Fruit fly (Drosophila melanogaster) whole organism, prepupa: ENCODE results near the gene CG4325.

Source experiments
- Blimp-1 ChIP-seq: fragments of 200-800 bp; sonication (Bioruptor generic); optimal IDR thresholded peaks from 3 replicates; lab custom pipeline; 2017; ENCODE audit warnings: missing biosample characterization, missing genetic modification characterization, mild to moderate bottlenecking, moderate library complexity, missing genetic modification reagents
- CG11762 ChIP-seq: fragments of 200-800 bp; sonication (Bioruptor generic); optimal IDR thresholded peaks from 3 replicates; lab custom pipeline; 2016; ENCODE audit warnings: missing biosample characterization, missing genetic modification characterization; ENCODE audit not compliant: insufficient read depth
- CG11902 ChIP-seq: fragments of 200-800 bp; sonication (Bioruptor generic); optimal IDR thresholded peaks from 3 replicates; lab custom pipeline; 2016; ENCODE audit warnings: missing biosample characterization, missing genetic modification characterization
- CG15336 ChIP-seq: fragments of 200-800 bp; sonication (Bioruptor generic); IDR thresholded peaks from 2 replicates; pipeline ENCODE4 v1.3.6; 2022; ENCODE audit warnings: missing biosample characterization, missing genetic modification characterization
- CG1621 ChIP-seq: fragments of 200-800 bp; sonication (Bioruptor generic); optimal IDR thresholded peaks from 3 replicates; lab custom pipeline; 2018; ENCODE audit warnings: missing biosample characterization, mild to moderate bottlenecking, missing genetic modification characterization
- CG16779 ChIP-seq: fragments of 200-800 bp; sonication (Bioruptor generic); optimal IDR thresholded peaks from 3 replicates; lab custom pipeline; 2017; ENCODE audit warnings: missing biosample characterization, mild to moderate bottlenecking, missing genetic modification characterization
- CG3032 ChIP-seq: fragments of 200-800 bp; optimal IDR thresholded peaks from 2 replicates; lab custom pipeline; 2019; ENCODE audit warnings: missing biosample characterization, mild to moderate bottlenecking, missing genetic modification characterization, moderate library complexity
- CG32006 ChIP-seq: fragments of 200-800 bp; sonication (Bioruptor generic); optimal IDR thresholded peaks from 3 replicates; lab custom pipeline; 2017; ENCODE audit warnings: missing biosample characterization, mild to moderate bottlenecking, missing genetic modification characterization
- CG3919 ChIP-seq: fragments of 200-800 bp; sonication (Bioruptor generic); optimal IDR thresholded peaks from 3 replicates; lab custom pipeline; 2016; ENCODE audit warnings: missing biosample characterization, missing genetic modification characterization
- CG6163 ChIP-seq: fragments of 200-800 bp; sonication (Bioruptor generic); IDR thresholded peaks from 3 replicates; pipeline ENCODE4 v1.3.6; 2022; ENCODE audit warnings: missing biosample characterization, missing genetic modification characterization
- CG6808 ChIP-seq: fragments of 200-800 bp; sonication (Bioruptor generic); optimal IDR thresholded peaks from 3 replicates; lab custom pipeline; 2017; ENCODE audit warnings: missing biosample characterization, missing genetic modification characterization, mild to moderate bottlenecking, moderate library complexity, missing genetic modification reagents
- CG6854 ChIP-seq: fragments of 200-800 bp; sonication (Bioruptor generic); optimal IDR thresholded peaks from 2 replicates; lab custom pipeline; 2017; ENCODE audit warnings: missing biosample characterization, mild to moderate bottlenecking, missing genetic modification characterization
- CG8319 ChIP-seq: fragments of 200-800 bp; sonication (Bioruptor generic); optimal IDR thresholded peaks from 3 replicates; lab custom pipeline; 2016; ENCODE audit warnings: missing biosample characterization, missing genetic modification characterization
- CG8632 ChIP-seq: fragments of 200-800 bp; sonication (Bioruptor generic); optimal IDR thresholded peaks from 3 replicates; lab custom pipeline; 2016; ENCODE audit warnings: missing biosample characterization, missing genetic modification characterization
- Eip75B ChIP-seq: fragments of 200-800 bp; sonication (Bioruptor generic); optimal IDR thresholded peaks from 3 replicates; lab custom pipeline; 2016; ENCODE audit warnings: missing biosample characterization, missing genetic modification characterization
- Eip78C ChIP-seq: fragments of 200-800 bp; sonication (Bioruptor generic); peaks from one replicate; lab custom pipeline; 2016; ENCODE audit warnings: missing biosample characterization, missing genetic modification characterization
- Eip93F ChIP-seq: fragments of 200-800 bp; sonication (Bioruptor generic); optimal IDR thresholded peaks from 2 replicates; lab custom pipeline; 2016; ENCODE audit warnings: missing biosample characterization, mild to moderate bottlenecking, missing genetic modification characterization
- Ets21C ChIP-seq: fragments of 200-800 bp; sonication (Bioruptor generic); optimal IDR thresholded peaks from 3 replicates; lab custom pipeline; 2016; ENCODE audit warnings: missing biosample characterization, missing genetic modification characterization
- Hr39 ChIP-seq: fragments of 200-800 bp; sonication (Bioruptor generic); optimal IDR thresholded peaks from 2 replicates; lab custom pipeline; 2016; ENCODE audit warnings: missing biosample characterization, missing genetic modification characterization
- Hr4 ChIP-seq: fragments of 200-800 bp; sonication (Bioruptor generic); optimal IDR thresholded peaks from 3 replicates; lab custom pipeline; 2016; ENCODE audit warnings: missing biosample characterization, missing genetic modification characterization
- Lpt ChIP-seq: fragments of 200-800 bp; sonication (Bioruptor generic); optimal IDR thresholded peaks from 3 replicates; lab custom pipeline; 2016; ENCODE audit warnings: missing biosample characterization, missing genetic modification characterization
- Met ChIP-seq: fragments of 200-800 bp; sonication (Bioruptor generic); optimal IDR thresholded peaks from 3 replicates; lab custom pipeline; 2016; ENCODE audit warnings: missing biosample characterization, missing genetic modification characterization
- OdsH ChIP-seq: fragments of 200-800 bp; sonication (Bioruptor generic); optimal IDR thresholded peaks from 3 replicates; lab custom pipeline; 2016; ENCODE audit warnings: missing biosample characterization, missing genetic modification characterization
- Sox102F ChIP-seq: fragments of 200-800 bp; sonication (Bioruptor generic); optimal IDR thresholded peaks from 2 replicates; lab custom pipeline; 2016; ENCODE audit warnings: missing biosample characterization, mild to moderate bottlenecking, missing genetic modification characterization
- Sox14 ChIP-seq: fragments of 200-800 bp; sonication (Bioruptor generic); optimal IDR thresholded peaks from 3 replicates; lab custom pipeline; 2016; ENCODE audit warnings: missing biosample characterization, missing genetic modification characterization
- Sox15 ChIP-seq: fragments of 200-800 bp; sonication (Bioruptor generic); optimal IDR thresholded peaks from 3 replicates; lab custom pipeline; 2016; ENCODE audit warnings: missing biosample characterization, missing genetic modification characterization
- cyc ChIP-seq: fragments of 200-800 bp; sonication (Bioruptor generic); optimal IDR thresholded peaks from 3 replicates; lab custom pipeline; 2016; ENCODE audit warnings: missing biosample characterization, missing genetic modification characterization
- dsx ChIP-seq: fragments of 200-800 bp; optimal IDR thresholded peaks from 3 replicates; lab custom pipeline; 2019; ENCODE audit warnings: missing biosample characterization, mild to moderate bottlenecking, missing genetic modification characterization, moderate library complexity; ENCODE audit not compliant: poor library complexity, severe bottlenecking
- eg ChIP-seq: fragments of 200-800 bp; sonication (Bioruptor generic); IDR thresholded peaks from 3 replicates; pipeline ENCODE4 v1.3.6; 2022; ENCODE audit warnings: missing biosample characterization, missing genetic modification characterization
- fd59A ChIP-seq: fragments of 200-800 bp; sonication (Bioruptor generic); optimal IDR thresholded peaks from 2 replicates; lab custom pipeline; 2017; ENCODE audit warnings: missing biosample characterization, mild to moderate bottlenecking, missing genetic modification characterization, missing genetic modification reagents
- fd85E ChIP-seq: fragments of 200-800 bp; sonication (Bioruptor generic); optimal IDR thresholded peaks from 3 replicates; lab custom pipeline; 2016; ENCODE audit warnings: missing biosample characterization, missing genetic modification characterization
- fkh ChIP-seq: fragments of 200-800 bp; sonication (Bioruptor generic); optimal IDR thresholded peaks from 3 replicates; lab custom pipeline; 2017; ENCODE audit warnings: missing biosample characterization, mild to moderate bottlenecking, missing genetic modification characterization, moderate library complexity
- pdm3 ChIP-seq: fragments of 200-800 bp; sonication (Bioruptor generic); optimal IDR thresholded peaks from 3 replicates; lab custom pipeline; 2016; ENCODE audit warnings: missing biosample characterization, missing genetic modification characterization
- ss ChIP-seq, 2 experiments: fragments of 200-800 bp; sonication (Bioruptor generic); optimal IDR thresholded peaks; 2 replicates in 1 of 2; 3 replicates in 1 of 2; lab custom pipeline; 2017 to 2018; ENCODE audit warnings: mild to moderate bottlenecking in 2 of 2, missing biosample characterization in 2 of 2, missing genetic modification characterization in 2 of 2, moderate library complexity in 1 of 2
- svp ChIP-seq: fragments of 200-800 bp; sonication (Bioruptor generic); peaks from one replicate; lab custom pipeline; 2016; ENCODE audit warnings: missing biosample characterization, missing genetic modification characterization
- topi ChIP-seq: fragments of 200-800 bp; sonication (Bioruptor generic); optimal IDR thresholded peaks from 3 replicates; lab custom pipeline; 2016; ENCODE audit warnings: missing biosample characterization, missing genetic modification characterization

The CG4325 gene

DNA sequence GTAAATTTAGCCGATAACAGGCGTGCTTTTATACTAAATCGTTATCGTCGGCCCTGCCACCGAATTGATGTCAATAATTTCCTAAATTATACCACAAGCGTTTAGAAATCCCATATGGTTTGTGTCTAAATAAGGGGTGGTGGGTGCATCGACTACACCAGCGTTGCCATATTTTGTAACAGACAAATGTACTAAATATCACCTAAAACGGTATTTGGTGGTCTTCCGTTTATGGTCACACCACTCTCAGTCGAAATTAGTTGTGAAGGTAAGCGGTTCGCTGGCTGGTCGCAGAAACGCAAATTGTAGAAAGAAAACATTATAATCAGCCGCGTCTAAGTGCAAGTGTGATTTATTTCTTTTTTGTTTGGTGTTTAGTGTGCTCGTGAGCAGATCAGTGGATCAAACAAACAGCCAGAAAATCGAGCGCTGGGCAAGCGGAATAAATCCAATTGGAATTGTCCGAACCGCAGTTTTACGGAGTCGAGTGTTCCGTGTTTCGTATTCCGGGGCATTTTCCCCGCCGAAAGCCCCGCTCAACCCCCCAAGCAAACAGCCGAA, 36.8 kb upstream of the CG4325 start, which contains the start of the genes CG16903 and Unc-76 (continued):
- TF ChIP-seq CG6808 (GFP tag; lab: Kevin White, UChicago) (peak; percentile 13), CG8319 (no peak), Sox102F (no peak), OdsH (GFP tag; lab: Kevin White, UChicago) (no peak), CG32006 (GFP tag; lab: Kevin White, UChicago) (no peak), Met (GFP tag; lab: Kevin White, UChicago) (no peak), dsx (GFP tag; lab: Kevin White, UChicago) (peak; percentile 59), Sox14 (GFP tag; lab: Kevin White, UChicago) (peak; percentile 32), CG15336 (GFP tag; lab: Robert Waterston, UW) (peak; percentile 30; the same call in 1 of the 2 replicates), CG1621 (tag; lab: Kevin White, UChicago) (peak; percentile 51), CG6854 (GFP tag; lab: Kevin White, UChicago) (peak; percentile 85), fd59A (GFP tag; lab: Kevin White, UChicago) (no peak), svp (GFP tag; lab: Kevin White, UChicago) (peak; percentile 70), Eip75B (GFP tag; lab: Kevin White, UChicago) (no peak), Hr4 (GFP tag; lab: Kevin White, UChicago) (no peak), CG8632 (no peak), eg (GFP tag; lab: Robert Waterston, UW) (0 out of 3 replicates have a peak, but pooled peaks have one; percentile 7), fd85E (no peak), Lpt (no peak), Sox15 (no peak), CG3919 (GFP tag; lab: Kevin White, UChicago) (peak; percentile 6), CG16779 (tag; lab: Kevin White, UChicago) (peak; percentile 25), topi (GFP tag; lab: Kevin White, UChicago) (no peak), Eip93F (GFP tag; lab: Kevin White, UChicago) (no peak), CG11762 (GFP tag; lab: Kevin White, UChicago) (no peak), Hr39 (GFP tag; lab: Kevin White, UChicago) (no peak), fkh (GFP tag; lab: Kevin White, UChicago) (peak; percentile 11), CG11902 (no peak), pdm3 (no peak)

DNA sequence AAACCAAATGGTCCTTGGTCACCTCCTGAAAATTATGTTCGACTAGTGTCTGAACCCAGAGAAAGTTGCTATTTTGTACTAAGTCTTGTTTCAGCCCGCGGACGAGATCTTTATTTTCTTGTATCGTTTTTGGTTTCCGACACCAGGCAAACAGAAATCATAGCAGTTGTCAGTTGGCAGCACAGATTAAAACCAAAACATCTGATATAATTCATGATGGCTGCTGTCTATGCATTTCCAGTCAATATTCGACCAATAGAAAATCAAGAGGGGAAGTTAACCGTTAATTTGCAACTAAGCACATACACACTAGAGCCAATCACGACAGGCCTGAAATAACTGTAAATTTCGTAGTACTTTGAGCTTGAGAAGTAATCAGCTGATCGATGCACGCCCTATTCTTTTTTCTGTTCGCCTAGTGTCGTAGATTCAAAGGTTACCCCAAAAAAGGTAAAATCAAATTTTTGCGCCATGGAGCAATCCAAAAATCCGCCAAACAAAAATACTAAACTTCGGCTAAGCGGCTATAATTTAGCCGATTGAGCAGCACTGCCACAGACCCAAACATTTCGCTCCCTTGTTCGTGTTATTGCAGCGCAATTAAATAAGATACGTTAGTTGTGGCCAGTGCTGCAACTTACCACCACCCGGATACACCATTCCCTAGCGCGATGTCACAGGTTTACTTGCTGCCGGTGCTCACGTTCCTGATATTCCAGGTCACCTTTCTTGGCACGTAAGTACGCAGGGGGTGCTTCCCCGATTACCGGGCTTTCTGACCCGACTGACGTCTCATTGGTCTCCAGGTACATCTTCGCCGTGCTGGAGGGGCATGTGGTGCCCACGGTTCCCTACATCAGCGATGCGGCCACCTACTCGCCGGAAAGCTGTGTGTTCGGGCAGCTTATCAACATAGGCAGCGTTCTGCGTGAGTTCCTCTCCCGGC, 33.1 kb upstream of the CG4325 start, which contains the start of gene CG4025:
CG4025 (plus strand) TSS at position 555 of the 946 bp plus-strand sequence.
- TF ChIP-seq CG6854 (GFP tag; lab: Kevin White, UChicago): no peak
- no peak for TF ChIP-seq eg (GFP tag; lab: Robert Waterston, UW)
- TF ChIP-seq Blimp-1: no peak
- TF ChIP-seq Eip93F (GFP tag; lab: Kevin White, UChicago): no peak
- TF ChIP-seq CG6163 (GFP tag; lab: Robert Waterston, UW): no peak
- no peak for TF ChIP-seq cyc (GFP tag; lab: Kevin White, UChicago)
- no peak for TF ChIP-seq Ets21C
- no peak for TF ChIP-seq ss (GFP tag; optimal IDR thresholded peaks at IDR 0.05; lab: Kevin White, UChicago)

DNA sequence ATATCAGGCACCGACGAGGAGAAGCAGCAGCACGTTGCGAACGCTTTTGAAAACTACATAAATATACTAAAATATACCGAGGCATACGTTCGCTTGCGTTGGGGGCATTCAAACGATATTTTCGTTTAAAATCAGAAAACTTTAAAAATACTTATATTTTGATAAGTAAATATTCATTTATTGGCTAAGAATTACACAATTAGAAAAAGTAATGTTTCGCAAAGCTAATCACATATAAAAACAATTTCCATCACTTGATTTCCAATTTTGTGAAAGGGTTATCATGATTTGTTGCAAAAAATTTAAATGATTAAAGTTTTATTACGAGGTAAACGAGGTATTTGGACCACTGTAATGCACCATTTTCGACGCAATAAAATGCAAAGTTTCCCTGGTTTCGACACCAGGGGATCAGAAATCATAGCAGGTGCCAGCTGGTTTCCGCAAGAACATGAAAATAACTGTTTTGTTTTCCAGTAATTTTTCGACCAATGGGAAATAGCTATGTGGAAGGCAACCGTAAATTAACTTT, 32.3 kb upstream of the CG4325 start, which contains the start of gene CG4045:
CG4045 (minus strand) TSS at position 55 of the 532 bp plus-strand sequence.
- no peak for TF ChIP-seq Met (GFP tag; lab: Kevin White, UChicago)
- TF ChIP-seq CG3032 (tag; lab: Kevin White, UChicago): peak; percentile 30
- TF ChIP-seq topi (GFP tag; lab: Kevin White, UChicago): peak; percentile 2
- TF ChIP-seq svp (GFP tag; lab: Kevin White, UChicago): peak; percentile 73
- TF ChIP-seq CG15336 (GFP tag; lab: Robert Waterston, UW): peak; percentile 9; the same call in 1 of the 2 replicates
- peak; percentile 33 for TF ChIP-seq Eip78C
- TF ChIP-seq CG6854 (GFP tag; lab: Kevin White, UChicago): no peak
- TF ChIP-seq fd85E: no peak
- no peak for TF ChIP-seq ss (GFP tag; optimal IDR thresholded peaks at IDR 0.05; lab: Kevin White, UChicago)
- no peak for TF ChIP-seq CG11762 (GFP tag; lab: Kevin White, UChicago)
- TF ChIP-seq OdsH (GFP tag; lab: Kevin White, UChicago): peak; percentile 1
- TF ChIP-seq, all 60 proteins: peak for 6
